Worm (Caenorhabditis elegans) whole organism, L3 larva: ENCODE data around the gene srx-56.
"Not testable (repeated sequence)": the region's sequence is repeated elsewhere in the genome, so short reads cannot be mapped to it uniquely, and the experiment has no call there.

Experiments used
- R02D3.7 ChIP-seq: fragments of 150-350 bp; optimal IDR thresholded peaks from 2 replicates; lab custom pipeline; 2014; ENCODE audit warnings: missing biosample characterization, missing genetic modification characterization
- ZK546.5 ChIP-seq: sonication (generic microtip); optimal IDR thresholded peaks from 2 replicates; lab custom pipeline; 2017; ENCODE audit warnings: missing biosample characterization, missing genetic modification characterization
- ceh-82 ChIP-seq: fragments of 150-350 bp; optimal IDR thresholded peaks from 2 replicates; lab custom pipeline; 2014; ENCODE audit warnings: missing biosample characterization, missing genetic modification characterization
- daf-12 ChIP-seq: fragments of 150-350 bp; optimal IDR thresholded peaks from 2 replicates; lab custom pipeline; 2014; ENCODE audit warnings: missing biosample characterization, missing genetic modification reagents, missing genetic modification characterization
- egl-27 ChIP-seq: sonication (generic microtip); optimal IDR thresholded peaks from 4 replicates; lab custom pipeline; 2017; ENCODE audit warnings: missing biosample characterization, missing genetic modification reagents, missing genetic modification characterization
- egl-5 ChIP-seq: fragments of 150-350 bp; optimal IDR thresholded peaks from 2 replicates; lab custom pipeline; 2017; ENCODE audit warnings: missing biosample characterization, missing genetic modification reagents, missing genetic modification characterization, inconsistent platforms
- elt-2 ChIP-seq: sonication (generic microtip); optimal IDR thresholded peaks from 2 replicates; lab custom pipeline; 2016; ENCODE audit warnings: missing genetic modification reagents, mild to moderate bottlenecking, missing genetic modification characterization, missing compliant biosample characterization
- fkh-10 ChIP-seq: sonication (generic microtip); optimal IDR thresholded peaks from 2 replicates; lab custom pipeline; 2017; ENCODE audit warnings: missing biosample characterization, missing genetic modification reagents, missing genetic modification characterization
- fkh-2 ChIP-seq: fragments of 150-350 bp; optimal IDR thresholded peaks from 2 replicates; lab custom pipeline; 2014; ENCODE audit warnings: missing biosample characterization, missing genetic modification reagents, missing genetic modification characterization
- fos-1 ChIP-seq: fragments of 150-350 bp; optimal IDR thresholded peaks from 2 replicates; lab custom pipeline; 2014; ENCODE audit warnings: missing biosample characterization, missing genetic modification characterization
- lin-15B ChIP-seq: fragments of 150-350 bp; optimal IDR thresholded peaks from 2 replicates; lab custom pipeline; 2014; ENCODE audit warnings: missing biosample characterization, missing genetic modification characterization
- lin-39 ChIP-seq: fragments of 150-350 bp; optimal IDR thresholded peaks from 2 replicates; lab custom pipeline; 2018; ENCODE audit warnings: missing biosample characterization, missing genetic modification reagents, missing genetic modification characterization
- lsy-12 ChIP-seq: sonication (generic microtip); optimal IDR thresholded peaks from 2 replicates; lab custom pipeline; 2016; ENCODE audit warnings: mild to moderate bottlenecking, missing genetic modification characterization, missing compliant biosample characterization
- mdl-1 ChIP-seq: fragments of 150-350 bp; optimal IDR thresholded peaks from 2 replicates; lab custom pipeline; 2014; ENCODE audit warnings: missing biosample characterization, missing genetic modification characterization
- mml-1 ChIP-seq: fragments of 150-350 bp; sonication (generic microtip); optimal IDR thresholded peaks from 3 replicates; lab custom pipeline; 2014; ENCODE audit warnings: missing biosample characterization, missing genetic modification characterization
- nhr-11 ChIP-seq: fragments of 150-350 bp; optimal IDR thresholded peaks from 2 replicates; lab custom pipeline; 2014; ENCODE audit warnings: missing biosample characterization, missing genetic modification characterization
- nhr-12 ChIP-seq: fragments of 150-350 bp; optimal IDR thresholded peaks from 2 replicates; lab custom pipeline; 2014; ENCODE audit warnings: missing biosample characterization, missing genetic modification characterization
- nhr-23 ChIP-seq: fragments of 150-350 bp; optimal IDR thresholded peaks from 2 replicates; lab custom pipeline; 2014; ENCODE audit warnings: missing biosample characterization, missing genetic modification reagents, missing genetic modification characterization
- nhr-25 ChIP-seq: sonication (generic microtip); optimal IDR thresholded peaks from 2 replicates; lab custom pipeline; 2017; ENCODE audit warnings: missing biosample characterization, missing genetic modification characterization
- nhr-76 ChIP-seq: fragments of 150-350 bp; sonication (generic microtip); optimal IDR thresholded peaks from 5 replicates; lab custom pipeline; 2014; ENCODE audit warnings: missing biosample characterization, missing genetic modification characterization
- pha-4 ChIP-seq: fragments of 150-350 bp; optimal IDR thresholded peaks from 2 replicates; lab custom pipeline; 2014; ENCODE audit warnings: missing biosample characterization, missing genetic modification reagents, missing genetic modification characterization
- pqm-1 ChIP-seq: fragments of 150-350 bp; optimal IDR thresholded peaks from 2 replicates; lab custom pipeline; 2017; ENCODE audit warnings: missing biosample characterization, missing genetic modification characterization, inconsistent platforms
- sea-2 ChIP-seq: fragments of 150-350 bp; sonication (generic microtip); optimal IDR thresholded peaks from 4 replicates; lab custom pipeline; 2014; ENCODE audit warnings: missing biosample characterization, missing genetic modification reagents, missing genetic modification characterization
- snpc-4 ChIP-seq: fragments of 150-350 bp; optimal IDR thresholded peaks from 2 replicates; lab custom pipeline; 2014; ENCODE audit warnings: missing biosample characterization, missing genetic modification characterization
- unc-39 ChIP-seq: sonication (generic microtip); optimal IDR thresholded peaks from 4 replicates; lab custom pipeline; 2017; ENCODE audit warnings: missing biosample characterization, missing genetic modification characterization
- unc-62 ChIP-seq: fragments of 150-350 bp; sonication (generic microtip); optimal IDR thresholded peaks from 4 replicates; lab custom pipeline; 2014; ENCODE audit warnings: missing biosample characterization, missing genetic modification reagents, missing genetic modification characterization
- ztf-4 ChIP-seq: fragments of 150-350 bp; optimal IDR thresholded peaks from 2 replicates; lab custom pipeline; 2014; ENCODE audit warnings: missing biosample characterization, missing genetic modification characterization

The srx-56 gene

ce11 chrV:7337218-7337617, 37.0 kb upstream of the srx-56 start, which contains the start of gene F10G2.7:
Gene F10G2.7, minus strand, starts transcription at chrV:7337318.
- TF ChIP-seq egl-27 (tag; lab: Kevin White, UChicago); mdl-1 (tag; lab: Kevin White, UChicago); nhr-23: not testable (repeated sequence)

ce11 chrV:7339831-7340230, 34.4 kb upstream of the srx-56 start, which contains the start of gene srh-187:
Gene srh-187, minus strand, starts transcription at chrV:7339931.
- no peak for TF ChIP-seq R02D3.7 (tag; lab: Kevin White, UChicago)
- no peak for TF ChIP-seq elt-2 (tag; lab: Kevin White, UChicago)
- TF ChIP-seq pqm-1 = no peak
- no peak for TF ChIP-seq lin-39 (tag; lab: Kevin White, UChicago)
- TF ChIP-seq unc-62 = no peak
- TF ChIP-seq fkh-10 (GFP tag; lab: Kevin White, UChicago) = no peak
- no peak for TF ChIP-seq lin-15B (tag; lab: Kevin White, UChicago)
- TF ChIP-seq fos-1 (tag; lab: Kevin White, UChicago) = no peak
- no peak for TF ChIP-seq ztf-4 (tag; lab: Kevin White, UChicago)
- no peak for TF ChIP-seq egl-27 (tag; lab: Kevin White, UChicago)

DNA sequence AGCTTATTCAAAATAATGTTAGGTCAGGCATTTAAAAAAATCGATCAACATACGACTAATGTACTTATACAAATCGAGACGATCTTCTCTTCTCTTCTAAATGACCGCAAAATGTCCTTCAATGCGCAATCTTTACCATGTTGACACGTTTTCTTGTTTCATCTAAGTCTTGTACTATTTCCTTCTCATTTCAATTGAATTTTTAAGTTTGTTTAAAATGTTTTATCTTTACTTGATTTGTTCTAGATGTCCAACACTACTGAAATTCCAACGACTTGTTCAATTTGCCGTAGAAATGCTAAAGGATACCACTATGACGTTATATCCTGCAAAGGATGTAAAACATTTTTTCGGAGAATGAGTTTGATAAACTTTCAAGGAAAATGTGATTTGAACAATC, 32.2 kb upstream of the srx-56 start, which contains the start of the genes nhr-263 and nhr-148:
nhr-263 (minus strand) TSS at position 101 of the 400 bp plus-strand sequence.
nhr-148 (plus strand) TSS at position 215 of the 400 bp plus-strand sequence.
- TF ChIP-seq pha-4 (tag; lab: Kevin White, UChicago) (no peak), nhr-11 (no peak), nhr-25 (tag; lab: Kevin White, UChicago) (peak; percentile 43)

DNA sequence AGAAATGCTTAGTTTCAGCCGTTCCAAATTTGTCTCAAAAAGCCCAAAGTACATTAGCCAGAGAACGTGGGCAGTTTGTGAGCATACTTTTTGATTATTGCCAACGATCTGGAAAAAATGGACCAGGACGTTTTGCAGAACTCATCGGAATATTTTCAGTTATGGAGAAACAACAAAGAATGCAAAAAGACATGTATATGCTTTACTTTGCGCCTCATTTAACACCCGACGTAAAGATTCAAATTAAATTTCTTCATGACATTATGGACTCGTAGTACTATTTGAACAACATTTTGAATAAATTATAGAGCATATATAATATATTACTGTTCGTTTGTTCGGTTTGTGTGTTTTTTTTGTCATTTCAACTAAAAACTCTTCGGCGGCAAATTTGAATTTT, 30.7 kb upstream of the srx-56 start, which contains the start of gene srh-244:
srh-244 (plus strand) TSS at position 301 of the 400 bp plus-strand sequence.
- TF ChIP-seq fkh-10 (GFP tag; lab: Kevin White, UChicago) (no peak), mml-1 (tag; lab: Kevin White, UChicago) (no peak)
- TF ChIP-seq, all 47 proteins: peak for 0

DNA sequence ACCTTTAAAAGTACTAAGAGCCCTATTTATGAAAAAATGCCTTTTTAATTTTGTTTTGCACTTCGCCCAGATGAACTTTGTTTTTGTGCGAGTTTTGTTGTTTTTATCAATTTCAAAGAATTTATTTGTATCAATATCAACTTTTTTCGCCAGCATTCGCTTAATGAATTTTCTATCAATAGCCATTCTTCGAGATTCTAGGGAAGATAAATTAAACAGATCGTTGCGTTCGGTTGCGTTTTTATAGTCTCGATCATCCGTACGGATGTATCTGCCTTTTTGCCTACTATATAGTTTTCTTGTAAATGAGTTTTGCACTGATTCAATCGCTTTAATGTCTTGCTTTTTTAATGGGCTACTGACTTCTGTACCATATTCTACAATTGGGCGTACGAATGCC, 28.7 kb upstream of the srx-56 start, which contains the start of gene nhr-147:
nhr-147 (plus strand) TSS at position 301 of the 400 bp plus-strand sequence.
- TF ChIP-seq sea-2 (GFP tag; lab: Kevin White, UChicago); ztf-4 (tag; lab: Kevin White, UChicago); nhr-76: not testable (repeated sequence)
- TF ChIP-seq, all 47 proteins: peak for 0; not testable (repeated sequence) for 47

ce11 chrV:7349541-7349940, 24.6 kb upstream of the srx-56 start, which contains the start of gene nhr-149:
Gene nhr-149, minus strand, starts transcription at chrV:7349641.
- TF ChIP-seq lsy-12 = no peak
- TF ChIP-seq egl-5 (tag; lab: Kevin White, UChicago) = no peak
- no peak for TF ChIP-seq lin-39 (tag; lab: Kevin White, UChicago)
- no peak for TF ChIP-seq daf-12
- no peak for TF ChIP-seq nhr-25 (tag; lab: Kevin White, UChicago)
- TF ChIP-seq ZK546.5 (tag; lab: Kevin White, UChicago) = no peak

- no peak for TF ChIP-seq ceh-82 (tag; lab: Kevin White, UChicago)
- no peak for TF ChIP-seq unc-39 (tag; lab: Kevin White, UChicago)
- TF ChIP-seq ZK546.5 (tag; lab: Kevin White, UChicago) = no peak
- TF ChIP-seq snpc-4 (tag; lab: Kevin White, UChicago) = no peak
- TF ChIP-seq nhr-12 (tag; lab: Kevin White, UChicago) = no peak
- TF ChIP-seq fkh-2 = no peak
- no peak for TF ChIP-seq lin-15B (tag; lab: Kevin White, UChicago)
Observed at ce11 chrV:7352186-7353053, 21.8 kb upstream of the srx-56 start, which contains the start of the genes srh-231 and srh-275. Gene srh-231, minus strand, starts transcription at chrV:7352236. Gene srh-275, plus strand, starts transcription at chrV:7353003.
